Fruit fly (Drosophila melanogaster): ENCODE measurements around the gene CG4829.

The CG4829 gene

DNA sequence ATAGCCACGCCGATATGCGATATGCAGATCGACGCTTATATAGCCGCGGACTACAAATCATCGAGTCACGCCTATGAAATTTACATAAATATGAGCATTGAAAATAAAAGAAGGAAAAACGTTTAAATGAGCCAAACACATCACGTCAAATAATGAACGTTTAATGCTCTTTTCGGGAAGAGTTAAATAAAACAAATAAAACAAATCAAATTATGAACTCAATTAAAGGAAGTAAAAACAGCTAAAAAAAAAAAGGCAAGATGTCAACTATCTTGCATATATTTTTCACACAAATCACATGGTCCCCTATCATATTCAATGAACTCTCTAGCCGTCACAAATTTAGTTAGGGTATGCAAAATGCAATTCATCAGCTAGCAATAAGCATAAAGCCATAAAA lies 56.1 kb downstream of the CG4829 start (continued):
- TF ChIP-seq HmgZ (tag; optimal IDR thresholded peaks at IDR 0.05) = no peak
- TF ChIP-seq CG9727 (GFP tag; optimal IDR thresholded peaks at IDR 0.05) = no peak
- TF ChIP-seq corto (GFP tag; optimal IDR thresholded peaks at IDR 0.05) = no peak
- TF ChIP-seq ac (GFP tag; optimal IDR thresholded peaks at IDR 0.05) = no peak
- TF ChIP-seq CG31365 (tag; optimal IDR thresholded peaks at IDR 0.05) = no peak
- peak; percentile 4 for TF ChIP-seq tap (tag; optimal IDR thresholded peaks at IDR 0.05)
- TF ChIP-seq CG1792 (GFP tag; optimal IDR thresholded peaks at IDR 0.05) = no peak
- TF ChIP-seq CG7839 (tag; optimal IDR thresholded peaks at IDR 0.05) = peak; percentile 37
- no peak for TF ChIP-seq CG10431 (GFP tag; optimal IDR thresholded peaks at IDR 0.05)
- no peak for TF ChIP-seq ssp (GFP tag; IDR thresholded peaks at IDR 0.05)
- TF ChIP-seq ttk (GFP tag; IDR thresholded peaks at IDR 0.05) = no peak

DNA sequence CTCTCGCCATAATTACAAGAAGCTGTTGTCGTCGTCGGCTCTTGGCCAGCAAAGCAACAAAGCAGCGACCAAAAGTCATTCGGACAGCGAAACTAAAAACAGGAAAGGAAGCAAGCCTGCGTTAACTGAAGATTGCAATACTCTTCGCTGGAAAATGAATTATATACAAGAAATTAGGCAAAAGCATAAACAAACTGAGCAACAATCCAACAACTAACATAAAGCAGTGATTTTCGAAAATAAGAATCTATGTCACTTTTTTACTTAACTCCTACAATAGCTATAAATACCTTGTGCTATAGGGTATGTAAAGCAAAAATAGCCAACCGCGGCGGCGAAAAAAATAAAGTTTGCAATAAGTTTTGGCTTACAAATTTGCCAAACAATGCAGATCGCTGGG lies 60.3 kb downstream of the CG4829 start:
- TF ChIP-seq amos (GFP tag; IDR thresholded peaks at IDR 0.05; ENCODE audit: partially characterized antibody) (no peak), bsh (GFP tag; optimal IDR thresholded peaks at IDR 0.05) (peak in 1 of 2 experiments; percentile 63), Drgx (GFP tag; IDR thresholded peaks at IDR 0.05) (peak; percentile 80)

DNA sequence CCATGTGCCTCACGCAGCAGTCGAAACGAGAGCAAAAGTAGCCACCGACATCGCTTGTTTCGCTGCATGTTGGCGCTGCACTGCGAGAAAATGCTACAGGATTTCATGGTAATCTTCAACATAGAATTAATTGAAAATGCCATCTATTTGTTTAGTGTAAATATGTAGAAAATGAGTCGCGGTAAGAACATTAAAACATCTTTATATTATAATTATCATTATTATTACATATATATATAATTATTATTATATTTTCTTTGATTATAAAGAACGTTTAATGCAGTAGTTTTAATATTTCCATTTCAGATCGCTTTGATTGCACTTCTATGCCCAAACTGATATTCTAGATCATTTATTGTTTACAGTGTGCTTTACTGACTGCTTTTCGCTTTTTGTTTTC lies 61.6 kb downstream of the CG4829 start:
- TF ChIP-seq CG1529 (GFP tag; optimal IDR thresholded peaks at IDR 0.05) (peak; percentile 10), CG15601 (tag; optimal IDR thresholded peaks at IDR 0.05) (peak; percentile 12), CG31388 (GFP tag; optimal IDR thresholded peaks at IDR 0.05) (no peak), dmrt99B (tag; optimal IDR thresholded peaks at IDR 0.05) (peak; percentile 43), Bdp1 (GFP tag; optimal IDR thresholded peaks at IDR 0.05) (no peak), lola (GFP tag; optimal IDR thresholded peaks at IDR 0.05) (peak in 1 of 3 experiments; percentile 6), CG8924 (tag; optimal IDR thresholded peaks at IDR 0.05) (peak; percentile 8), CG10979 (tag; optimal IDR thresholded peaks at IDR 0.05) (peak; percentile 38), phol (tag; optimal IDR thresholded peaks at IDR 0.05) (peak; percentile 16), CG17361 (GFP tag; IDR thresholded peaks at IDR 0.05) (peak; percentile 35; the same call in 1 of the 3 replicates), Atf-2 (GFP tag; optimal IDR thresholded peaks at IDR 0.05) (no peak), gfzf (GFP tag; optimal IDR thresholded peaks at IDR 0.05) (no peak), CG11504 (tag; optimal IDR thresholded peaks at IDR 0.05) (peak; percentile 52), CG12236 (GFP tag; optimal IDR thresholded peaks at IDR 0.05) (no peak), CG7987 (GFP tag; optimal IDR thresholded peaks at IDR 0.05) (no peak), CoRest (tag; optimal IDR thresholded peaks at IDR 0.05) (peak; percentile 12), CG2712 (tag; optimal IDR thresholded peaks at IDR 0.05) (peak; percentile 32), sob (GFP tag; IDR thresholded peaks at IDR 0.05) (no peak), ci (GFP tag; IDR thresholded peaks at IDR 0.05) (no peak), ATbp (GFP tag; optimal IDR thresholded peaks at IDR 0.05) (peak; percentile 33), pum (GFP tag; optimal IDR thresholded peaks at IDR 0.05) (no peak), Lhr (GFP tag; optimal IDR thresholded peaks at IDR 0.05) (no peak), cas (GFP tag; IDR thresholded peaks at IDR 0.05) (no peak), sc (optimal IDR thresholded peaks at IDR 0.05) (no peak), sc (GFP tag; optimal IDR thresholded peaks at IDR 0.05) (no peak), gem (tag; optimal IDR thresholded peaks at IDR 0.05) (peak; percentile 60), CG10147 (GFP tag; optimal IDR thresholded peaks at IDR 0.05) (no peak), Med (GFP tag) (peak; percentile 5), TFAM (GFP tag; optimal IDR thresholded peaks at IDR 0.05) (no peak), da (GFP tag; optimal IDR thresholded peaks at IDR 0.05) (no peak), CG9727 (GFP tag; optimal IDR thresholded peaks at IDR 0.05) (no peak), Drgx (GFP tag; IDR thresholded peaks at IDR 0.05) (peak; percentile 53; the same call in 1 of the 2 replicates), PHDP (tag; optimal IDR thresholded peaks at IDR 0.05) (peak; percentile 3), CG7839 (tag; optimal IDR thresholded peaks at IDR 0.05) (peak; percentile 19), CG8388 (GFP tag; optimal IDR thresholded peaks at IDR 0.05) (peak; percentile 19), CG13424 (tag; optimal IDR thresholded peaks at IDR 0.05) (peak; percentile 11)

Measured in whole organism, embryonic.